Worm (Caenorhabditis elegans): ENCODE data around the gene D1044.1.

DNA sequence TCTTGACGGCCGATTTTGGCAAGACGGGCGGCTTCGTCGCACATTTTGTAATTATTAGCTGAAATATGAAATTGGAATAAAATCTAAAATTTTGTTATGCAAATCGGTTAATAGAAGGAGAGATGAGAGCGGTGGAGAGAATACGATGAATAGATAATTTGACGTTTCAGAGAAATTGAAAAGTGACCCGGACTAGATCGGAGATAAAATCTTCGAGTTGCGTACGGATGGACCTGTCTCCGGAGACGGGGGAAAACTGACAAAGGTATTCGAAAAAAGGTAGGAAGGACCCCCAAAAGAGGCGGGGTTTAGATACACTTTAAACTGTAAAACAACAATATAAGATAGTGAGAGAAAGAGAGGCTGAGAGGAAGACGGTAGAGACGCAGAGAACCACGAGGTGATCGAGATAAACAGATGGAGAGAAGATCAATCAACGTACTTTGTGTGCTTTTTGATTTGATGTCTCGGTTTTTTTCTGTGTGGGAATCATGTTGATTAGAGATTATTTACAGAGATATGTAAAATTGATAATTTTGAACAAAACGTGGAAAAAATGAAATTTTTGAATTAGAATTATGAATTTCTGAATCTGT, 8.1 kb downstream of the D1044.1 start, which contains the start of gene F09F7.6:
- no peak for TF ChIP-seq bed-3 (GFP tag; optimal IDR thresholded peaks at IDR 0.05)
- no peak for TF ChIP-seq mep-1 (tag; optimal IDR thresholded peaks at IDR 0.05)
- TF ChIP-seq unc-39 (tag; optimal IDR thresholded peaks at IDR 0.05) = no peak
- TF ChIP-seq nhr-76 (tag; optimal IDR thresholded peaks at IDR 0.05) = no peak
- peak; percentile 84 for TF ChIP-seq elt-1 (tag; optimal IDR thresholded peaks at IDR 0.05; ENCODE audit: borderline replicate concordance, insufficient read depth)
- TF ChIP-seq nhr-237 (tag; optimal IDR thresholded peaks at IDR 0.05) = no peak
- TF ChIP-seq ceh-83 (GFP tag; optimal IDR thresholded peaks at IDR 0.05) = no peak
